Fruit fly (Drosophila melanogaster) whole organism, embryonic: Measurements from ENCODE around the gene Gas8.

Experiments
- Antp ChIP-seq: fragments of 200-800 bp; sonication (Bioruptor generic); optimal IDR thresholded peaks from 3 replicates; lab custom pipeline; 2016; ENCODE audit warnings: missing biosample characterization, missing genetic modification characterization
- B-H1 ChIP-seq: fragments of 200-800 bp; sonication (Bioruptor generic); IDR thresholded peaks from 3 replicates; pipeline ENCODE4 v1.3.6; 2022; ENCODE audit warnings: missing biosample characterization, missing genetic modification characterization
- CG11093 ChIP-seq: fragments of 200-800 bp; sonication (Bioruptor generic); IDR thresholded peaks from 3 replicates; pipeline ENCODE4 v1.3.6; 2022; ENCODE audit warnings: missing biosample characterization, missing genetic modification characterization
- CG11504 ChIP-seq: fragments of 200-800 bp; sonication (Bioruptor generic); optimal IDR thresholded peaks from 3 replicates; lab custom pipeline; 2019; ENCODE audit warnings: missing biosample characterization, mild to moderate bottlenecking, missing genetic modification characterization, moderate library complexity
- CG12236 ChIP-seq: fragments of 200-800 bp; sonication (Bioruptor generic); optimal IDR thresholded peaks from 2 replicates; lab custom pipeline; 2016; ENCODE audit warnings: missing biosample characterization, missing genetic modification characterization
- CG13123 ChIP-seq: fragments of 200-800 bp; sonication (Bioruptor generic); optimal IDR thresholded peaks from 2 replicates; lab custom pipeline; 2016; ENCODE audit warnings: missing biosample characterization, missing genetic modification characterization
- CG14441 ChIP-seq: fragments of 200-800 bp; sonication (Bioruptor generic); IDR thresholded peaks from 2 replicates; pipeline ENCODE4 v1.3.6; 2022; ENCODE audit warnings: missing biosample characterization, missing genetic modification characterization
- CG15269 ChIP-seq: fragments of 200-800 bp; sonication (Bioruptor generic); optimal IDR thresholded peaks from 2 replicates; lab custom pipeline; 2018; ENCODE audit warnings: missing biosample characterization, mild to moderate bottlenecking, missing genetic modification characterization, moderate library complexity
- CG15514 ChIP-seq: fragments of 200-800 bp; sonication (Bioruptor generic); optimal IDR thresholded peaks from 3 replicates; lab custom pipeline; 2017; ENCODE audit warnings: missing biosample characterization, missing genetic modification characterization, mild to moderate bottlenecking, moderate library complexity, missing genetic modification reagents
- CG1602 ChIP-seq: fragments of 200-800 bp; sonication (Bioruptor generic); optimal IDR thresholded peaks from 3 replicates; lab custom pipeline; 2016; ENCODE audit warnings: missing biosample characterization, missing genetic modification characterization
- CG1603 ChIP-seq: fragments of 200-800 bp; sonication (Bioruptor generic); optimal IDR thresholded peaks from 2 replicates; lab custom pipeline; 2019; ENCODE audit warnings: missing biosample characterization, mild to moderate bottlenecking, missing genetic modification characterization, moderate library complexity
- CG18619 ChIP-seq: fragments of 200-800 bp; sonication (Bioruptor generic); optimal IDR thresholded peaks from 3 replicates; lab custom pipeline; 2017; ENCODE audit warnings: missing biosample characterization, mild to moderate bottlenecking, missing genetic modification characterization
- CG2120 ChIP-seq: fragments of 200-800 bp; sonication (Bioruptor generic); optimal IDR thresholded peaks from 3 replicates; lab custom pipeline; 2016; ENCODE audit warnings: missing biosample characterization, missing genetic modification characterization
- CG2712 ChIP-seq: fragments of 200-800 bp; optimal IDR thresholded peaks from 3 replicates; lab custom pipeline; 2019; ENCODE audit warnings: missing biosample characterization, mild to moderate bottlenecking, missing genetic modification characterization, moderate library complexity
- CG32532 ChIP-seq: fragments of 200-800 bp; sonication (Bioruptor generic); IDR thresholded peaks from 2 replicates; pipeline ENCODE4 v1.3.6; 2022; ENCODE audit warnings: missing biosample characterization, missing genetic modification characterization
- CG4730 ChIP-seq: fragments of 200-800 bp; sonication (Bioruptor generic); IDR thresholded peaks from 2 replicates; pipeline ENCODE4 v1.3.6; 2022; ENCODE audit warnings: missing biosample characterization, missing genetic modification characterization
- CG7556 ChIP-seq: fragments of 200-800 bp; sonication (Bioruptor generic); optimal IDR thresholded peaks from 2 replicates; lab custom pipeline; 2017; ENCODE audit warnings: missing biosample characterization, mild to moderate bottlenecking, missing genetic modification characterization
- CG9797 ChIP-seq: fragments of 200-800 bp; sonication (Bioruptor generic); optimal IDR thresholded peaks from 3 replicates; lab custom pipeline; 2018; ENCODE audit warnings: missing biosample characterization, mild to moderate bottlenecking, missing genetic modification characterization
- CG9817 ChIP-seq: fragments of 200-800 bp; sonication (Bioruptor generic); optimal IDR thresholded peaks from 2 replicates; lab custom pipeline; 2018; ENCODE audit warnings: missing biosample characterization, mild to moderate bottlenecking, missing genetic modification characterization, moderate library complexity
- CG9876 ChIP-seq: fragments of 200-800 bp; sonication (Bioruptor generic); optimal IDR thresholded peaks from 2 replicates; lab custom pipeline; 2016; ENCODE audit warnings: missing biosample characterization, missing genetic modification characterization
- CHES-1-like ChIP-seq: fragments of 200-800 bp; sonication (Bioruptor generic); optimal IDR thresholded peaks from 2 replicates; lab custom pipeline; 2016; ENCODE audit warnings: missing biosample characterization, missing genetic modification characterization
- Camta ChIP-seq: fragments of 200-800 bp; sonication (Bioruptor generic); optimal IDR thresholded peaks from 2 replicates; lab custom pipeline; 2016; ENCODE audit warnings: missing biosample characterization, missing genetic modification characterization
- Dip3 ChIP-seq: fragments of 200-800 bp; sonication (Bioruptor generic); optimal IDR thresholded peaks from 3 replicates; lab custom pipeline; 2016; ENCODE audit warnings: missing biosample characterization, missing genetic modification characterization
- Hr3 ChIP-seq: fragments of 200-800 bp; sonication (Bioruptor generic); optimal IDR thresholded peaks from 3 replicates; lab custom pipeline; 2016; ENCODE audit warnings: missing biosample characterization, missing genetic modification characterization
- Hsf ChIP-seq: fragments of 200-800 bp; sonication (Bioruptor generic); optimal IDR thresholded peaks from 3 replicates; lab custom pipeline; 2016; ENCODE audit warnings: missing biosample characterization, missing genetic modification characterization
- Med ChIP-seq: fragments of 200-800 bp; sonication (Bioruptor generic); peaks from one replicate; lab custom pipeline; 2016; ENCODE audit warnings: missing biosample characterization, missing genetic modification characterization, mild to moderate bottlenecking, inconsistent platforms, moderate library complexity
- Mes4 ChIP-seq: fragments of 200-800 bp; sonication (Bioruptor generic); optimal IDR thresholded peaks from 2 replicates; lab custom pipeline; 2016; ENCODE audit warnings: missing biosample characterization, missing genetic modification characterization
- Myb ChIP-seq: fragments of 200-800 bp; sonication (Bioruptor generic); optimal IDR thresholded peaks from 2 replicates; lab custom pipeline; 2016; ENCODE audit warnings: missing biosample characterization, missing genetic modification characterization
- Oli ChIP-seq: fragments of 200-800 bp; sonication (Bioruptor generic); optimal IDR thresholded peaks from 2 replicates; lab custom pipeline; 2018; ENCODE audit warnings: missing biosample characterization, mild to moderate bottlenecking, missing genetic modification characterization, moderate library complexity
- Xrp1 ChIP-seq: fragments of 200-800 bp; sonication (Bioruptor generic); IDR thresholded peaks from 2 replicates; pipeline ENCODE4 v1.3.6; 2022; ENCODE audit warnings: missing biosample characterization, missing genetic modification characterization
- amos ChIP-seq: fragments of 200-800 bp; sonication (Bioruptor generic); IDR thresholded peaks from 2 replicates; pipeline ENCODE4 v1.3.6; 2022; ENCODE audit warnings: missing biosample characterization, missing genetic modification characterization; ENCODE audit not compliant: partially characterized antibody
- ara ChIP-seq: fragments of 200-800 bp; sonication (Bioruptor generic); IDR thresholded peaks from 2 replicates; pipeline ENCODE4 v1.3.6; 2022; ENCODE audit warnings: missing biosample characterization, missing genetic modification characterization
- ase ChIP-seq: fragments of 200-800 bp; sonication (Bioruptor generic); IDR thresholded peaks from 3 replicates; pipeline ENCODE4 v1.3.6; 2022; ENCODE audit warnings: missing biosample characterization, missing genetic modification characterization
- btn ChIP-seq: fragments of 200-800 bp; sonication (Bioruptor generic); optimal IDR thresholded peaks from 2 replicates; lab custom pipeline; 2016; ENCODE audit warnings: missing biosample characterization, missing genetic modification characterization
- cato ChIP-seq: fragments of 200-800 bp; sonication (Bioruptor generic); optimal IDR thresholded peaks from 2 replicates; lab custom pipeline; 2016; ENCODE audit warnings: missing biosample characterization, missing genetic modification characterization, borderline replicate concordance
- chif ChIP-seq, 2 experiments: fragments of 200-800 bp; sonication (Bioruptor generic); optimal IDR thresholded peaks; 3 replicates each; lab custom pipeline; 2016; ENCODE audit warnings: missing biosample characterization in 2 of 2, missing genetic modification characterization in 2 of 2
- chm ChIP-seq: fragments of 200-800 bp; sonication (Bioruptor generic); IDR thresholded peaks from 2 replicates; pipeline ENCODE4 v1.3.6; 2022; ENCODE audit warnings: missing biosample characterization, missing genetic modification characterization
- crol ChIP-seq: fragments of 200-800 bp; sonication (Bioruptor generic); IDR thresholded peaks from 2 replicates; pipeline ENCODE4 v1.3.6; 2022; ENCODE audit warnings: missing biosample characterization, missing genetic modification characterization
- dmrt99B ChIP-seq: fragments of 200-800 bp; sonication (Bioruptor generic); optimal IDR thresholded peaks from 2 replicates; lab custom pipeline; 2018; ENCODE audit warnings: missing biosample characterization, mild to moderate bottlenecking, missing genetic modification characterization, moderate library complexity
- ftz-f1 ChIP-seq: fragments of 200-800 bp; sonication (Bioruptor generic); optimal IDR thresholded peaks from 2 replicates; lab custom pipeline; 2016; ENCODE audit warnings: missing biosample characterization, missing genetic modification characterization
- gcm ChIP-seq: fragments of 200-800 bp; sonication (Bioruptor generic); optimal IDR thresholded peaks from 2 replicates; lab custom pipeline; 2019; ENCODE audit warnings: missing biosample characterization, mild to moderate bottlenecking, missing genetic modification characterization, moderate library complexity
- grau ChIP-seq: fragments of 200-800 bp; optimal IDR thresholded peaks from 3 replicates; lab custom pipeline; 2019; ENCODE audit warnings: missing biosample characterization, mild to moderate bottlenecking, missing genetic modification characterization, moderate library complexity
- gsb-n ChIP-seq: fragments of 200-800 bp; sonication (Bioruptor generic); optimal IDR thresholded peaks from 3 replicates; lab custom pipeline; 2018; ENCODE audit warnings: missing biosample characterization, mild to moderate bottlenecking, missing genetic modification characterization
- hth ChIP-seq: fragments of >200 bp; optimal IDR thresholded peaks from 2 replicates; lab custom pipeline; 2017; ENCODE audit warnings: inconsistent platforms
- klu ChIP-seq: fragments of 200-800 bp; sonication (Bioruptor generic); IDR thresholded peaks from 2 replicates; pipeline ENCODE4 v1.3.6; 2022; ENCODE audit warnings: missing biosample characterization, missing genetic modification characterization
- nmo ChIP-seq: fragments of 200-800 bp; sonication (Bioruptor generic); optimal IDR thresholded peaks from 2 replicates; lab custom pipeline; 2018; ENCODE audit warnings: missing biosample characterization, mild to moderate bottlenecking, missing genetic modification characterization, moderate library complexity
- sob ChIP-seq: fragments of 200-800 bp; sonication (Bioruptor generic); IDR thresholded peaks from 2 replicates; pipeline ENCODE4 v1.3.6; 2022; ENCODE audit warnings: missing biosample characterization, missing genetic modification characterization
- ssp ChIP-seq: fragments of 200-800 bp; sonication (Bioruptor generic); IDR thresholded peaks from 2 replicates; pipeline ENCODE4 v1.3.6; 2022; ENCODE audit warnings: missing biosample characterization, missing genetic modification characterization
- tgo ChIP-seq: fragments of 200-800 bp; sonication (Bioruptor generic); IDR thresholded peaks from 3 replicates; pipeline ENCODE4 v1.3.6; 2022; ENCODE audit warnings: missing biosample characterization, missing genetic modification characterization
- wor ChIP-seq: fragments of 200-800 bp; sonication (Bioruptor generic); IDR thresholded peaks from 2 replicates; pipeline ENCODE4 v1.3.6; 2022; ENCODE audit warnings: missing biosample characterization, missing genetic modification characterization
- zen ChIP-seq: fragments of 200-800 bp; sonication (Bioruptor generic); optimal IDR thresholded peaks from 3 replicates; lab custom pipeline; 2018; ENCODE audit warnings: missing biosample characterization, mild to moderate bottlenecking, missing genetic modification characterization, moderate library complexity
- zfh1 ChIP-seq: fragments of 200-800 bp; sonication (Bioruptor generic); IDR thresholded peaks from 3 replicates; pipeline ENCODE4 v1.3.6; 2022; ENCODE audit warnings: missing biosample characterization, missing genetic modification characterization

Gas8 gene

dm6 chrX:3538775-3539174, 34.1 kb upstream of the Gas8 start:
- peak; percentile 4 for TF ChIP-seq CG12236 (GFP tag; lab: Kevin White, UChicago)
- TF ChIP-seq Hr3 (GFP tag; lab: Kevin White, UChicago) = peak; percentile 7
- TF ChIP-seq CG15514 (GFP tag; lab: Kevin White, UChicago) = no peak
- TF ChIP-seq wor = peak; percentile 23; the same call in 1 of the 2 replicates
- TF ChIP-seq klu (GFP tag; lab: Robert Waterston, UW) = no peak
- peak; percentile 51; the same call in 2 of the 3 replicates for TF ChIP-seq tgo
- peak; percentile 33; the same call in 1 of the 2 replicates for TF ChIP-seq Xrp1 (GFP tag; lab: Robert Waterston, UW)
- 0 out of 2 replicates have a peak, but pooled peaks have one; percentile 5 for TF ChIP-seq CG4730
- TF ChIP-seq CG13123 (GFP tag; lab: Kevin White, UChicago) = peak; percentile 6
- peak; percentile 35 for TF ChIP-seq CG2712 (tag; lab: Kevin White, UChicago)
- no peak for TF ChIP-seq ftz-f1 (GFP tag; lab: Kevin White, UChicago)
- TF ChIP-seq CG7556 (GFP tag; lab: Kevin White, UChicago) = peak; percentile 16
- no peak for TF ChIP-seq CG9817
- TF ChIP-seq CG9797 (GFP tag; lab: Kevin White, UChicago) = no peak
- no peak for TF ChIP-seq CG1603 (tag; lab: Kevin White, UChicago)
- TF ChIP-seq grau (tag; lab: Kevin White, UChicago) = peak; percentile 20
- TF ChIP-seq Camta (GFP tag; lab: Kevin White, UChicago) = peak; percentile 30
- TF ChIP-seq Mes4 (GFP tag; lab: Kevin White, UChicago) = peak; percentile 21
- peak; percentile 62 for TF ChIP-seq CG2120
- TF ChIP-seq B-H1 (GFP tag; lab: Robert Waterston, UW) = no peak
- TF ChIP-seq Oli (tag; lab: Kevin White, UChicago) = peak; percentile 1
- no peak for TF ChIP-seq hth (lab: Kevin White, UChicago)
- peak; percentile 28 for TF ChIP-seq nmo (GFP tag; lab: Kevin White, UChicago)
- peak; percentile 26 for TF ChIP-seq CG15269 (tag; lab: Kevin White, UChicago)
- TF ChIP-seq sob (GFP tag; lab: Robert Waterston, UW) = 0 out of 2 replicates have a peak, but pooled peaks have one; percentile 44
- TF ChIP-seq Antp (GFP tag; lab: Kevin White, UChicago) = peak; percentile 3
- TF ChIP-seq CG9876 (GFP tag; lab: Kevin White, UChicago) = no peak
- no peak for TF ChIP-seq ara
- peak; percentile 33; the same call in 1 of the 2 replicates for TF ChIP-seq ssp (GFP tag; lab: Robert Waterston, UW)
- no peak for TF ChIP-seq cato (GFP tag; lab: Kevin White, UChicago)
- TF ChIP-seq CHES-1-like (GFP tag; lab: Kevin White, UChicago) = peak; percentile 17
- TF ChIP-seq CG14441 (GFP tag; lab: Robert Waterston, UW) = peak; percentile 35; the same call in 1 of the 2 replicates
- no peak for TF ChIP-seq CG18619 (GFP tag; lab: Kevin White, UChicago)
- TF ChIP-seq Myb (GFP tag; lab: Kevin White, UChicago) = peak; percentile 28
- no peak for TF ChIP-seq gsb-n (tag; lab: Kevin White, UChicago)
- no peak for TF ChIP-seq CG11093 (GFP tag; lab: Robert Waterston, UW)
- peak; percentile 25 for TF ChIP-seq Med (GFP tag; lab: Kevin White, UChicago)
- TF ChIP-seq dmrt99B = peak; percentile 18
- TF ChIP-seq gcm (GFP tag; lab: Kevin White, UChicago) = no peak
- TF ChIP-seq CG32532 = peak; percentile 39; the same call in 1 of the 2 replicates
- TF ChIP-seq btn = no peak
- no peak for TF ChIP-seq crol (GFP tag; lab: Robert Waterston, UW)
- TF ChIP-seq amos (GFP tag; lab: Robert Waterston, UW) = no peak
- 0 out of 3 replicates have a peak, but pooled peaks have one; percentile 26 for TF ChIP-seq ase
- peak; percentile 29 to 43 for TF ChIP-seq chif (GFP tag; optimal IDR thresholded peaks at IDR 0.05; lab: Kevin White, UChicago)
- peak; percentile 23 for TF ChIP-seq CG1602 (GFP tag; lab: Kevin White, UChicago)
- TF ChIP-seq CG11504 (tag; lab: Kevin White, UChicago) = peak; percentile 26
- peak; percentile 26 for TF ChIP-seq Dip3 (GFP tag; lab: Kevin White, UChicago)
- 0 out of 3 replicates have a peak, but pooled peaks have one; percentile 26 for TF ChIP-seq zfh1 (GFP tag; lab: Robert Waterston, UW)
- TF ChIP-seq chm = no peak
- TF ChIP-seq Hsf (GFP tag; lab: Kevin White, UChicago) = peak; percentile 64
- no peak for TF ChIP-seq zen
